Fruit fly (Drosophila melanogaster) whole organism, pupa: Measurements from ENCODE around the gene Iyd.

Experiments used
- CG10348 ChIP-seq: fragments of 200-800 bp; sonication (Bioruptor generic); IDR thresholded peaks from 2 replicates; pipeline ENCODE4 v1.3.6; 2022; ENCODE audit warnings: missing biosample characterization, missing genetic modification characterization
- CG12605 ChIP-seq: fragments of 200-800 bp; sonication (Bioruptor generic); IDR thresholded peaks from 2 replicates; pipeline ENCODE4 v1.3.6; 2022; ENCODE audit warnings: missing biosample characterization, missing genetic modification characterization
- CG13204 ChIP-seq: fragments of 200-800 bp; sonication (Bioruptor generic); optimal IDR thresholded peaks from 2 replicates; lab custom pipeline; 2018; ENCODE audit warnings: missing biosample characterization, mild to moderate bottlenecking, missing genetic modification characterization, moderate library complexity
- CG14655 ChIP-seq: fragments of 200-800 bp; sonication (Bioruptor generic); optimal IDR thresholded peaks from 3 replicates; lab custom pipeline; 2017; ENCODE audit warnings: mild to moderate bottlenecking, missing biosample characterization, missing genetic modification reagents, missing genetic modification characterization
- CG15710 ChIP-seq: fragments of 200-800 bp; sonication (Bioruptor generic); optimal IDR thresholded peaks from 2 replicates; lab custom pipeline; 2018; ENCODE audit warnings: missing biosample characterization, mild to moderate bottlenecking, missing genetic modification characterization, moderate library complexity
- CG17806 ChIP-seq: fragments of 200-800 bp; sonication (Bioruptor generic); optimal IDR thresholded peaks from 2 replicates; lab custom pipeline; 2018; ENCODE audit warnings: missing biosample characterization, mild to moderate bottlenecking, missing genetic modification characterization, moderate library complexity
- CG32121 ChIP-seq: fragments of 200-800 bp; sonication (Bioruptor generic); IDR thresholded peaks from 2 replicates; pipeline ENCODE4 v1.3.6; 2022; ENCODE audit warnings: missing biosample characterization, missing genetic modification characterization
- CG34367 ChIP-seq: fragments of 200-800 bp; sonication (Bioruptor generic); optimal IDR thresholded peaks from 2 replicates; lab custom pipeline; 2018; ENCODE audit warnings: missing biosample characterization, mild to moderate bottlenecking, missing genetic modification characterization
- CG4496 ChIP-seq: fragments of 200-800 bp; sonication (Bioruptor generic); IDR thresholded peaks from 3 replicates; pipeline ENCODE4 v1.3.6; 2022; ENCODE audit warnings: missing biosample characterization, missing genetic modification characterization
- CG8159 ChIP-seq: fragments of 200-800 bp; sonication (Bioruptor generic); optimal IDR thresholded peaks from 3 replicates; lab custom pipeline; 2018; ENCODE audit warnings: missing biosample characterization, mild to moderate bottlenecking, missing genetic modification characterization, moderate library complexity
- CG8301 ChIP-seq: fragments of 200-800 bp; sonication (Bioruptor generic); optimal IDR thresholded peaks from 2 replicates; lab custom pipeline; 2018; ENCODE audit warnings: missing biosample characterization, mild to moderate bottlenecking, missing genetic modification characterization
- CG9948 ChIP-seq: fragments of 200-800 bp; sonication (Bioruptor generic); optimal IDR thresholded peaks from 2 replicates; lab custom pipeline; 2018; ENCODE audit warnings: missing biosample characterization, mild to moderate bottlenecking, missing genetic modification characterization, moderate library complexity
- D1 ChIP-seq: fragments of 200-800 bp; sonication (Bioruptor generic); optimal IDR thresholded peaks from 2 replicates; lab custom pipeline; 2018; ENCODE audit warnings: missing biosample characterization, mild to moderate bottlenecking, missing genetic modification characterization, moderate library complexity
- EcR ChIP-seq: fragments of 200-800 bp; sonication (Bioruptor generic); optimal IDR thresholded peaks from 3 replicates; lab custom pipeline; 2019; ENCODE audit warnings: missing biosample characterization, missing genetic modification characterization, mild to moderate bottlenecking, moderate library complexity, missing genetic modification reagents
- Ets98B ChIP-seq: fragments of 200-800 bp; sonication (Bioruptor generic); IDR thresholded peaks from 2 replicates; pipeline ENCODE4 v1.3.6; 2022; ENCODE audit warnings: missing biosample characterization, missing genetic modification characterization
- Pif1A ChIP-seq: fragments of 200-800 bp; sonication (Bioruptor generic); optimal IDR thresholded peaks from 3 replicates; lab custom pipeline; 2016; ENCODE audit warnings: missing biosample characterization, missing genetic modification characterization
- Pif1B ChIP-seq: fragments of 200-800 bp; sonication (Bioruptor generic); optimal IDR thresholded peaks from 3 replicates; lab custom pipeline; 2016; ENCODE audit warnings: missing biosample characterization, missing genetic modification characterization
- Snoo ChIP-seq: fragments of 200-800 bp; sonication (Bioruptor generic); optimal IDR thresholded peaks from 3 replicates; lab custom pipeline; 2017; ENCODE audit warnings: missing biosample characterization, mild to moderate bottlenecking, missing genetic modification characterization, inconsistent platforms
- fd96Ca ChIP-seq: fragments of 200-800 bp; sonication (Bioruptor generic); IDR thresholded peaks from 3 replicates; pipeline ENCODE4 v1.3.6; 2022; ENCODE audit warnings: missing biosample characterization, missing genetic modification characterization
- gl ChIP-seq: fragments of 200-800 bp; sonication (Bioruptor generic); optimal IDR thresholded peaks from 2 replicates; lab custom pipeline; 2018; ENCODE audit warnings: missing biosample characterization, mild to moderate bottlenecking, missing genetic modification characterization
- rn ChIP-seq: fragments of 200-800 bp; sonication (Bioruptor generic); IDR thresholded peaks from 2 replicates; pipeline ENCODE4 v1.3.6; 2022; ENCODE audit warnings: missing biosample characterization, missing genetic modification characterization

Gene Iyd

dm6 chr3L:11120419-11120958, 24.4 kb upstream of the Iyd start, which contains the start of the genes FoxK and mRpL2:
TSS of gene FoxK (minus strand) at chr3L:11120783.
TSS of gene mRpL2 (plus strand) at chr3L:11120847.
- TF ChIP-seq Snoo (tag; lab: Kevin White, UChicago): peak; percentile 68
- peak; percentile 39; the same call in 1 of the 2 replicates for TF ChIP-seq rn (GFP tag; lab: Robert Waterston, UW)
- TF ChIP-seq CG13204 (GFP tag; lab: Kevin White, UChicago): peak; percentile 89
- peak; percentile 43 for TF ChIP-seq D1
- TF ChIP-seq CG34367 (tag; lab: Kevin White, UChicago): peak; percentile 87
- TF ChIP-seq CG10348: no peak
- TF ChIP-seq fd96Ca: peak; percentile 69; the same call in 1 of the 3 replicates
- peak; percentile 82 for TF ChIP-seq CG8301 (tag; lab: Kevin White, UChicago)
- TF ChIP-seq Pif1B (GFP tag; lab: Kevin White, UChicago): peak; percentile 92
- peak; percentile 17 for TF ChIP-seq EcR
- TF ChIP-seq CG14655 (GFP tag; lab: Kevin White, UChicago): peak; percentile 89
- TF ChIP-seq CG4496 (GFP tag; lab: Robert Waterston, UW): peak; percentile 80
- TF ChIP-seq Pif1A: peak; percentile 91
- TF ChIP-seq CG9948 (tag; lab: Kevin White, UChicago): peak; percentile 66
- TF ChIP-seq gl (tag; lab: Kevin White, UChicago): peak; percentile 95
- peak; percentile 74 for TF ChIP-seq CG17806 (tag; lab: Kevin White, UChicago)
- peak; percentile 63; the same call in 1 of the 2 replicates for TF ChIP-seq CG32121
- TF ChIP-seq CG8159 (tag; lab: Kevin White, UChicago): peak; percentile 84
- TF ChIP-seq CG15710 (tag; lab: Kevin White, UChicago): peak; percentile 84
- peak; percentile 76 for TF ChIP-seq Ets98B (GFP tag; lab: Robert Waterston, UW)
- peak; percentile 90 for TF ChIP-seq CG12605 (GFP tag; lab: Robert Waterston, UW)

dm6 chr3L:11119901-11120418, 23.9 kb upstream of the Iyd start:
- TF ChIP-seq fd96Ca: no peak

dm6 chr3L:11119396-11119900, 23.4 kb upstream of the Iyd start:
- TF ChIP-seq CG10348: no peak
- no peak for TF ChIP-seq CG12605 (GFP tag; lab: Robert Waterston, UW)
- TF ChIP-seq CG14655 (GFP tag; lab: Kevin White, UChicago): no peak
- TF ChIP-seq CG15710 (tag; lab: Kevin White, UChicago): no peak
- peak; percentile 29; the same call in 1 of the 2 replicates for TF ChIP-seq Ets98B (GFP tag; lab: Robert Waterston, UW)
- TF ChIP-seq fd96Ca: peak; percentile 50; the same call in 2 of the 3 replicates
- no peak for TF ChIP-seq CG9948 (tag; lab: Kevin White, UChicago)
- no peak for TF ChIP-seq Snoo (tag; lab: Kevin White, UChicago)
- TF ChIP-seq rn (GFP tag; lab: Robert Waterston, UW): peak; percentile 46
- TF ChIP-seq CG4496 (GFP tag; lab: Robert Waterston, UW): peak; percentile 60; the same call in 2 of the 3 replicates

dm6 chr3L:11118627-11119395, 22.8 kb upstream of the Iyd start:
- TF ChIP-seq CG13204 (GFP tag; lab: Kevin White, UChicago): peak; percentile 64
- peak; percentile 59; the same call in 2 of the 3 replicates for TF ChIP-seq CG4496 (GFP tag; lab: Robert Waterston, UW)
- TF ChIP-seq CG17806 (tag; lab: Kevin White, UChicago): no peak
- no peak for TF ChIP-seq D1
- no peak for TF ChIP-seq CG8159 (tag; lab: Kevin White, UChicago)
- TF ChIP-seq gl (tag; lab: Kevin White, UChicago): peak; percentile 55
- TF ChIP-seq CG8301 (tag; lab: Kevin White, UChicago): no peak
- TF ChIP-seq CG34367 (tag; lab: Kevin White, UChicago): no peak
- TF ChIP-seq EcR: peak; percentile 29
- peak; percentile 65 for TF ChIP-seq Ets98B (GFP tag; lab: Robert Waterston, UW)
- TF ChIP-seq CG14655 (GFP tag; lab: Kevin White, UChicago): peak; percentile 2
- TF ChIP-seq CG32121: peak; percentile 67
- no peak for TF ChIP-seq CG15710 (tag; lab: Kevin White, UChicago)
- TF ChIP-seq rn (GFP tag; lab: Robert Waterston, UW): no peak
- no peak for TF ChIP-seq Snoo (tag; lab: Kevin White, UChicago)
- TF ChIP-seq Pif1B (GFP tag; lab: Kevin White, UChicago): no peak
- peak; percentile 72 for TF ChIP-seq CG12605 (GFP tag; lab: Robert Waterston, UW)
- no peak for TF ChIP-seq CG9948 (tag; lab: Kevin White, UChicago)
- peak; percentile 42 for TF ChIP-seq Pif1A
- peak; percentile 69; the same call in 2 of the 3 replicates for TF ChIP-seq fd96Ca
- no peak for TF ChIP-seq CG10348

dm6 chr3L:11117733-11118132, 21.7 kb upstream of the Iyd start:
- no peak for TF ChIP-seq fd96Ca
